Fruit fly (Drosophila melanogaster) whole organism, pupa: ENCODE data around the gene Alg1.

ENCODE experiments used
- CG10348 ChIP-seq: fragments of 200-800 bp; sonication (Bioruptor generic); IDR thresholded peaks from 2 replicates; pipeline ENCODE4 v1.3.6; 2022; ENCODE audit warnings: missing biosample characterization, missing genetic modification characterization
- CG12605 ChIP-seq: fragments of 200-800 bp; sonication (Bioruptor generic); IDR thresholded peaks from 2 replicates; pipeline ENCODE4 v1.3.6; 2022; ENCODE audit warnings: missing biosample characterization, missing genetic modification characterization
- CG13204 ChIP-seq: fragments of 200-800 bp; sonication (Bioruptor generic); optimal IDR thresholded peaks from 2 replicates; lab custom pipeline; 2018; ENCODE audit warnings: missing biosample characterization, mild to moderate bottlenecking, missing genetic modification characterization, moderate library complexity
- CG14655 ChIP-seq: fragments of 200-800 bp; sonication (Bioruptor generic); optimal IDR thresholded peaks from 3 replicates; lab custom pipeline; 2017; ENCODE audit warnings: mild to moderate bottlenecking, missing biosample characterization, missing genetic modification reagents, missing genetic modification characterization
- CG15710 ChIP-seq: fragments of 200-800 bp; sonication (Bioruptor generic); optimal IDR thresholded peaks from 2 replicates; lab custom pipeline; 2018; ENCODE audit warnings: missing biosample characterization, mild to moderate bottlenecking, missing genetic modification characterization, moderate library complexity
- CG17806 ChIP-seq: fragments of 200-800 bp; sonication (Bioruptor generic); optimal IDR thresholded peaks from 2 replicates; lab custom pipeline; 2018; ENCODE audit warnings: missing biosample characterization, mild to moderate bottlenecking, missing genetic modification characterization, moderate library complexity
- CG32121 ChIP-seq: fragments of 200-800 bp; sonication (Bioruptor generic); IDR thresholded peaks from 2 replicates; pipeline ENCODE4 v1.3.6; 2022; ENCODE audit warnings: missing biosample characterization, missing genetic modification characterization
- CG34367 ChIP-seq: fragments of 200-800 bp; sonication (Bioruptor generic); optimal IDR thresholded peaks from 2 replicates; lab custom pipeline; 2018; ENCODE audit warnings: missing biosample characterization, mild to moderate bottlenecking, missing genetic modification characterization
- CG4496 ChIP-seq: fragments of 200-800 bp; sonication (Bioruptor generic); IDR thresholded peaks from 3 replicates; pipeline ENCODE4 v1.3.6; 2022; ENCODE audit warnings: missing biosample characterization, missing genetic modification characterization
- CG8159 ChIP-seq: fragments of 200-800 bp; sonication (Bioruptor generic); optimal IDR thresholded peaks from 3 replicates; lab custom pipeline; 2018; ENCODE audit warnings: missing biosample characterization, mild to moderate bottlenecking, missing genetic modification characterization, moderate library complexity
- CG8301 ChIP-seq: fragments of 200-800 bp; sonication (Bioruptor generic); optimal IDR thresholded peaks from 2 replicates; lab custom pipeline; 2018; ENCODE audit warnings: missing biosample characterization, mild to moderate bottlenecking, missing genetic modification characterization
- CG9948 ChIP-seq: fragments of 200-800 bp; sonication (Bioruptor generic); optimal IDR thresholded peaks from 2 replicates; lab custom pipeline; 2018; ENCODE audit warnings: missing biosample characterization, mild to moderate bottlenecking, missing genetic modification characterization, moderate library complexity
- D1 ChIP-seq: fragments of 200-800 bp; sonication (Bioruptor generic); optimal IDR thresholded peaks from 2 replicates; lab custom pipeline; 2018; ENCODE audit warnings: missing biosample characterization, mild to moderate bottlenecking, missing genetic modification characterization, moderate library complexity
- EcR ChIP-seq: fragments of 200-800 bp; sonication (Bioruptor generic); optimal IDR thresholded peaks from 3 replicates; lab custom pipeline; 2019; ENCODE audit warnings: missing biosample characterization, missing genetic modification characterization, mild to moderate bottlenecking, moderate library complexity, missing genetic modification reagents
- Ets98B ChIP-seq: fragments of 200-800 bp; sonication (Bioruptor generic); IDR thresholded peaks from 2 replicates; pipeline ENCODE4 v1.3.6; 2022; ENCODE audit warnings: missing biosample characterization, missing genetic modification characterization
- Pif1A ChIP-seq: fragments of 200-800 bp; sonication (Bioruptor generic); optimal IDR thresholded peaks from 3 replicates; lab custom pipeline; 2016; ENCODE audit warnings: missing biosample characterization, missing genetic modification characterization
- Pif1B ChIP-seq: fragments of 200-800 bp; sonication (Bioruptor generic); optimal IDR thresholded peaks from 3 replicates; lab custom pipeline; 2016; ENCODE audit warnings: missing biosample characterization, missing genetic modification characterization
- Snoo ChIP-seq: fragments of 200-800 bp; sonication (Bioruptor generic); optimal IDR thresholded peaks from 3 replicates; lab custom pipeline; 2017; ENCODE audit warnings: missing biosample characterization, mild to moderate bottlenecking, missing genetic modification characterization, inconsistent platforms
- fd96Ca ChIP-seq: fragments of 200-800 bp; sonication (Bioruptor generic); IDR thresholded peaks from 3 replicates; pipeline ENCODE4 v1.3.6; 2022; ENCODE audit warnings: missing biosample characterization, missing genetic modification characterization
- gl ChIP-seq: fragments of 200-800 bp; sonication (Bioruptor generic); optimal IDR thresholded peaks from 2 replicates; lab custom pipeline; 2018; ENCODE audit warnings: missing biosample characterization, mild to moderate bottlenecking, missing genetic modification characterization
- rn ChIP-seq: fragments of 200-800 bp; sonication (Bioruptor generic); IDR thresholded peaks from 2 replicates; pipeline ENCODE4 v1.3.6; 2022; ENCODE audit warnings: missing biosample characterization, missing genetic modification characterization

Gene Alg1

dm6 chr3R:17810951-17811706 lies at the start of gene Alg1, which contains the start of gene tinc:
Gene Alg1 (minus strand): TSS chr3R:17811134.
Gene tinc (plus strand): TSS chr3R:17811541.
- TF ChIP-seq CG12605 (GFP tag; lab: Robert Waterston, UW): peak; percentile 62; the same call in 1 of the 2 replicates
- peak; percentile 59 for TF ChIP-seq CG32121
- TF ChIP-seq CG8159 (tag; lab: Kevin White, UChicago): peak; percentile 73
- TF ChIP-seq D1 (tag; lab: Kevin White, UChicago): no peak
- TF ChIP-seq gl (tag; lab: Kevin White, UChicago): no peak
- TF ChIP-seq rn (GFP tag; lab: Robert Waterston, UW): no peak
- TF ChIP-seq Snoo (tag; lab: Kevin White, UChicago): peak; percentile 38
- peak; percentile 36; the same call in 1 of the 2 replicates for TF ChIP-seq Ets98B (GFP tag; lab: Robert Waterston, UW)
- peak; percentile 28 for TF ChIP-seq CG34367
- no peak for TF ChIP-seq CG10348
- peak; percentile 59 for TF ChIP-seq CG9948 (tag; lab: Kevin White, UChicago)
- TF ChIP-seq CG13204 (GFP tag; lab: Kevin White, UChicago): no peak
- no peak for TF ChIP-seq Pif1A (GFP tag; lab: Kevin White, UChicago)
- TF ChIP-seq CG17806: peak; percentile 85
- TF ChIP-seq CG15710 (tag; lab: Kevin White, UChicago): peak; percentile 69
- TF ChIP-seq EcR (GFP tag; lab: Kevin White, UChicago): no peak
- no peak for TF ChIP-seq Pif1B (GFP tag; lab: Kevin White, UChicago)
- TF ChIP-seq CG14655 (GFP tag; lab: Kevin White, UChicago): no peak
- peak; percentile 54 for TF ChIP-seq CG8301 (tag; lab: Kevin White, UChicago)
- peak; percentile 72; the same call in 2 of the 3 replicates for TF ChIP-seq CG4496 (GFP tag; lab: Robert Waterston, UW)
- no peak; the same call in 2 of the 3 replicates for TF ChIP-seq fd96Ca (GFP tag; lab: Robert Waterston, UW)

dm6 chr3R:17849178-17849577 lies 38.2 kb upstream of the Alg1 start:
- TF ChIP-seq fd96Ca (GFP tag; lab: Robert Waterston, UW) (no peak), CG9948 (tag; lab: Kevin White, UChicago) (no peak), CG8159 (tag; lab: Kevin White, UChicago) (peak; percentile 43), Ets98B (GFP tag; lab: Robert Waterston, UW) (no peak), Pif1A (GFP tag; lab: Kevin White, UChicago) (no peak), Snoo (tag; lab: Kevin White, UChicago) (no peak), CG13204 (GFP tag; lab: Kevin White, UChicago) (no peak), EcR (GFP tag; lab: Kevin White, UChicago) (no peak), CG12605 (GFP tag; lab: Robert Waterston, UW) (no peak), Pif1B (GFP tag; lab: Kevin White, UChicago) (no peak), D1 (tag; lab: Kevin White, UChicago) (no peak), CG34367 (no peak), CG15710 (tag; lab: Kevin White, UChicago) (peak; percentile 9), CG14655 (GFP tag; lab: Kevin White, UChicago) (no peak), CG8301 (tag; lab: Kevin White, UChicago) (no peak)

- TF ChIP-seq rn (GFP tag; lab: Robert Waterston, UW) (no peak), CG10348 (no peak), Pif1A (GFP tag; lab: Kevin White, UChicago) (no peak), CG14655 (GFP tag; lab: Kevin White, UChicago) (no peak), Ets98B (GFP tag; lab: Robert Waterston, UW) (no peak), CG13204 (GFP tag; lab: Kevin White, UChicago) (no peak), CG34367 (no peak), CG4496 (GFP tag; lab: Robert Waterston, UW) (no peak), EcR (GFP tag; lab: Kevin White, UChicago) (no peak), gl (tag; lab: Kevin White, UChicago) (no peak), fd96Ca (GFP tag; lab: Robert Waterston, UW) (no peak), Snoo (tag; lab: Kevin White, UChicago) (no peak), CG8159 (tag; lab: Kevin White, UChicago) (no peak), CG17806 (no peak), CG15710 (tag; lab: Kevin White, UChicago) (no peak), CG32121 (no peak), CG12605 (GFP tag; lab: Robert Waterston, UW) (no peak)
- TF ChIP-seq, all 21 proteins: peak for 0
Measured at dm6 chr3R:17846966-17847365, 36.0 kb upstream of the Alg1 start.

- TF ChIP-seq Pif1B (GFP tag; lab: Kevin White, UChicago): no peak
- no peak for TF ChIP-seq fd96Ca (GFP tag; lab: Robert Waterston, UW)
- no peak for TF ChIP-seq Snoo (tag; lab: Kevin White, UChicago)
- no peak for TF ChIP-seq CG34367
- TF ChIP-seq CG8159 (tag; lab: Kevin White, UChicago): no peak
- no peak for TF ChIP-seq gl (tag; lab: Kevin White, UChicago)
- no peak for TF ChIP-seq CG4496 (GFP tag; lab: Robert Waterston, UW)
- TF ChIP-seq CG32121: no peak
Measured at dm6 chr3R:17830528-17830927, 19.6 kb upstream of the Alg1 start.

dm6 chr3R:17828653-17829052 lies 17.7 kb upstream of the Alg1 start:
- TF ChIP-seq CG17806: no peak
- no peak for TF ChIP-seq CG13204 (GFP tag; lab: Kevin White, UChicago)
- TF ChIP-seq Ets98B (GFP tag; lab: Robert Waterston, UW): no peak
- no peak for TF ChIP-seq CG34367
- no peak for TF ChIP-seq CG14655 (GFP tag; lab: Kevin White, UChicago)
- TF ChIP-seq gl (tag; lab: Kevin White, UChicago): no peak
- TF ChIP-seq rn (GFP tag; lab: Robert Waterston, UW): no peak
- no peak for TF ChIP-seq fd96Ca (GFP tag; lab: Robert Waterston, UW)
- no peak for TF ChIP-seq CG8301 (tag; lab: Kevin White, UChicago)
- TF ChIP-seq CG10348: no peak
- TF ChIP-seq EcR (GFP tag; lab: Kevin White, UChicago): no peak
- TF ChIP-seq CG9948 (tag; lab: Kevin White, UChicago): no peak
- no peak for TF ChIP-seq CG12605 (GFP tag; lab: Robert Waterston, UW)
